Worm (Caenorhabditis elegans): ENCODE results near the gene ZC8.6.

- TF ChIP-seq tab-1 (GFP tag; IDR thresholded peaks at IDR 0.05) (no peak), T22C8.4 (GFP tag; IDR thresholded peaks at IDR 0.05) (no peak)
Measured at ce11 chrX:4958986-4959385, 38.4 kb downstream of the ZC8.6 start.
